Worm (Caenorhabditis elegans): ENCODE results near the gene C50H2.13.

The C50H2.13 gene

DNA sequence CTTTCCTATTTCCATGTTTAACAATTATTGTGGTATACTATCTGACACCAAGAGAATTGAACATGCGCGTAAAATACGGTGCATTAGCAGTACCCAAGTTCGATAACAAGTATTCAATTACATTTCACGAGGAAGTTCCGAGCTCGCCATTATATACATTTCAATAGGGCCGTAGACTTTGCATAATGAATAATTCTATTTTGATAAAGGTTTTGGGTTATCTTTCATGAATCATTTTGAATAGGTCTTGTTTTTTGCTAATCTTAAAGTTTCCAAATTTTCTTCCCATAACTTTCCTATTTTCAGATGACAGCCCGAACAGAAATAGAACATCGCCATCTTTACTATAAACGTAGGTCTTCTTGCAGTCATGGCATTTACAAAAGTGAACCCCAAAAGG, at the start of gene C50H2.13:
C50H2.13 (plus strand) TSS at position 301 of the 400 bp plus-strand sequence.
- TF ChIP-seq him-1 (tag; optimal IDR thresholded peaks at IDR 0.05) = no peak

DNA sequence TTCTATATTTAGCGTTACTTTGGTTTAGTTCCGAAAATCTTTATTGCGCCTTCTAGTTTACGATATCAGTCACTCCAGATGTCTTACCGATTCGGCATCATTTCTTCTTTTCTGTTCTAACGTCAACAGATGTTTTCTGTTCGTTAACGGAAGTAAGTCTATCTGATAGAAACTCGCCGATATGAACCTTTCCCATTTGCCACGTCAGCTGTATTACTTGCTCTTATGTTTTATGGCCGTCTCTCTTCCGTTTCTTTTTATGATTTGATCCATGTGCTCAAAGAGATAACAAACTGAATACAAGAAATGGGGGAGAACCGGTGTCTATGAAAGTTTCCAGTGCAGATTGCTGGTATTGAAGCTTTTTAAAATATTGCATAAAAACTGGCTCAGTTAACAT, 46.9 kb upstream of the C50H2.13 start, which contains the start of gene srab-26:
srab-26 (minus strand) TSS at position 101 of the 400 bp plus-strand sequence.
- TF ChIP-seq dao-5 (tag; optimal IDR thresholded peaks at IDR 0.05) = no peak
- TF ChIP-seq him-1 (tag; optimal IDR thresholded peaks at IDR 0.05) = no peak

DNA sequence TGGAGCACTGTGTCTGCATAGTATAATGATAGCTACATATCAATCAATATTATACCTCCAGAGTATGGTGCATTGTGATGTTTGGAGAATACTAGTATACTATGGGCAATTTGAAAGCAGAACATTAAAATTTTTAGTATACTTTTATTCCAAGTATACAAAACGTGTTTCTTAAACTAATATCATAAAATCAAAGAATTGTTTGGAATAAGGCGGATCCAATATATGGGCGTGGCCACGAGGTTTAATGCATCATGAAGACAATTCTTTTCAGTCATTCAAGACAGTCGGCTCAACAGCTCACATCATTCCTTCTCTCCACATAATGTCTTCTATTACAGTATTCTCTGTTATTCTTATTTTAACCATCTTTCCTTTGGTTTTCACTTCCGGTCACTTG, 46.5 kb upstream of the C50H2.13 start, which contains the start of gene sdz-31:
sdz-31 (plus strand) TSS at position 301 of the 400 bp plus-strand sequence.
- TF ChIP-seq W03F9.2 (tag; optimal IDR thresholded peaks at IDR 0.05) (no peak), him-1 (tag; optimal IDR thresholded peaks at IDR 0.05) (no peak), dao-5 (tag; optimal IDR thresholded peaks at IDR 0.05) (no peak)

DNA sequence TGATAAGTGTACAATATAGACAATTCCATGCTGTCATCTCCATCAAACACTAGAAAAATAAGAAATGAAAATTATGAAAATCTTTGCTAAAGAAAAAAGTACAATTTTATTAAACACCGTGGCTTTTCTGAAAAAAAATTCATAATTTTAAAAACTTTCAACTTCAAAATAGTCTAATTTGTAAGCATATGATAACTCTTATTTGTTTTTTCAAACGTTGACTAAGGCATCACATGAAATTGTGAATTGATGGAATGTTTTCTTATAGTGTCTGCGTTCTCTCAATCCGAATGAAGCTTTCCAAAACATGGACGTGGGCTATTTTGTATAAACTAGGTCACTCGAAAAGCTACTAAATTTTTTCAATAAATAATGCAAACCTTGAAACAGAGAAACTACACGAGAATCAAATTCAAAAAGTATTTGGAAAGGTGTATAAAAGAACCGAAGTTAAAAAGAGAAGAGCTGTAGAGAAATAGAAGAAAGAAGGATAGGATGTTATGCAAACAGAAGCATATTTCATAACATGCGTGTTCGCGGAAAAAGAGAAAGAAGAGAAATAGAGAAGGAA, 40.3 kb upstream of the C50H2.13 start, which contains the start of gene clp-9:
clp-9 (minus strand) TSS at position 51 of the 571 bp plus-strand sequence.
- TF ChIP-seq W03F9.2 (tag; optimal IDR thresholded peaks at IDR 0.05) = no peak
- TF ChIP-seq him-1 (tag; optimal IDR thresholded peaks at IDR 0.05) = no peak
- TF ChIP-seq dao-5 (tag; optimal IDR thresholded peaks at IDR 0.05) = no peak

DNA sequence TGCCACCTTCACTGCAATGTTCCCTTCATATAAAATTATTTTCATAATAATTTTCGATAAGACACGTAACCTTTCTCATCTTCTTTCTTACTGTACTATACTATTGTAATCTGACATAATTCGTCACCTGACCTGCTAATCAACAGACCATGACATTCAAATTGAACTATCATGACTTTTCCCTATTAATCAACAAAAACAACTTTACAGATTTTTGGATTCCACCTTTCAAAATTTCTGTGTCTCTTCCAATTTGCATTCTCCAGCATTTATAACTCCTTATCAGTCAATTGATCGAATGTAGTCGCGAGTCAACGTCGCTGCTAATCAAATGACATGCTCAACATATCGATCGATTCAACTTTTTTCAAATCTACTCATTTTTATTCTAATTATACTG, 36.7 kb upstream of the C50H2.13 start, which contains the start of gene fshr-1:
fshr-1 (plus strand) TSS at position 209 of the 400 bp plus-strand sequence.
- TF ChIP-seq W03F9.2 (tag; optimal IDR thresholded peaks at IDR 0.05) (no peak), him-1 (tag; optimal IDR thresholded peaks at IDR 0.05) (no peak), dao-5 (tag; optimal IDR thresholded peaks at IDR 0.05) (no peak)

DNA sequence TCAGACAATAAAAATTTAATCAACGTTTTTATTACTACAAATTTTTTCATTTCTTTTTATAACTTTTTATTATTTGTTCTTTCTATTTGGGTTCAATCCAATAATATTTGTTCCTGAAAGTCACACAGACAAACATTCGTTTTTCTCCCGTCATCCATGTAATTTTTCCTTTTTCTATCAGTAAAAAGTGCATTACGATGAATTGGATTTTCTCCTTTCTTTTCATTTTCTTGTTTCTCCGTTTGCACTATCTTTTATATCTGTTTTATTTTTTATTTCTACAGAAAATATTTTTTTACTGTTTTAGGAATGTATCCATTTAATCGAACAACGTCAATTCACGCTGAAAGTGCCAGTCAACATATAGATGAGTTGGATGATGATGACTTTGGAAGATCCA, 27.1 kb upstream of the C50H2.13 start, which contains the start of gene egl-47:
egl-47 (plus strand) TSS at position 301 of the 400 bp plus-strand sequence.
- TF ChIP-seq W03F9.2 (tag; optimal IDR thresholded peaks at IDR 0.05) = no peak
- TF ChIP-seq him-1 (tag; optimal IDR thresholded peaks at IDR 0.05) = no peak
- TF ChIP-seq dao-5 (tag; optimal IDR thresholded peaks at IDR 0.05) = no peak

DNA sequence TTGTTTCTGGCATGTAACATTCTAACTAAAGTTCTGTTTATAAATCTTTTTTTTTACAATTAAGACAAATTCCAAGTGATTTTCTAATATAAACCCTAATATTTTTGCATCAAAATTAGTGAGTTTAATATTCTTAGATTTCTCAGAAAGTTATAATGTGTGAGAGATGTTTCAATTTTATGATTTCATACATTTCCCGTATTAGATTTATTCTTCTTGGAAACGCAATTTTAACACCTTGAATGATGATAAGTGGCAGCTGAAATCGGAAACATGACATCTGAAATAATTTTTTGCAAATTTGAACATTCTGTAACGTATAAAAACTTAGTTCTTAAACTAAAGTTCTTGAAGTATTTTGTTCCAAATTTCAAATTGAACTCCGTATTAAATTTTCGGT, 25.2 kb upstream of the C50H2.13 start:
- no peak for TF ChIP-seq W03F9.2 (tag; optimal IDR thresholded peaks at IDR 0.05)
- TF ChIP-seq dao-5 (tag; optimal IDR thresholded peaks at IDR 0.05) = no peak
- TF ChIP-seq him-1 (tag; optimal IDR thresholded peaks at IDR 0.05) = no peak

DNA sequence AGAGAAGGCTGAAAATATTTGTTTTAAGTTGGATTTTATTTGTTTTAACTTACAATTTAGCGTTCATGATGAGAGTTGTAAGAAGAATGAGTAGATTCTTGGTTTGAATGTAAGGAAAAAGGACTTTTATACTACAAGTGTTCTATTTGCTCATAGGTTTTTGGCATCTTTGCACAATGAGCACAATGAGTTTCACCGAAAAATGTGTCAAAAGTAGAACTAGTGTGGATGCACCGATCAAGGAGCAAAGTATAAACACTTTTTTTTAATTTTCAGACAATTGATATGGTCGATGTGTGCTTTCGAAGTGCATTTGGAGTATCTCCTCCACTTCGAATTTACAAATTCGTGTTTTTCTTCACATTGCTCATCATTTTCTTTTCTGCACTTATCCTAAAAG, 20.2 kb upstream of the C50H2.13 start, which contains the start of gene fipr-11:
fipr-11 (minus strand) TSS at position 101 of the 400 bp plus-strand sequence.
- TF ChIP-seq him-1 (tag; optimal IDR thresholded peaks at IDR 0.05) = no peak
- no peak for TF ChIP-seq dao-5 (tag; optimal IDR thresholded peaks at IDR 0.05)
- TF ChIP-seq W03F9.2 (tag; optimal IDR thresholded peaks at IDR 0.05) = no peak

DNA sequence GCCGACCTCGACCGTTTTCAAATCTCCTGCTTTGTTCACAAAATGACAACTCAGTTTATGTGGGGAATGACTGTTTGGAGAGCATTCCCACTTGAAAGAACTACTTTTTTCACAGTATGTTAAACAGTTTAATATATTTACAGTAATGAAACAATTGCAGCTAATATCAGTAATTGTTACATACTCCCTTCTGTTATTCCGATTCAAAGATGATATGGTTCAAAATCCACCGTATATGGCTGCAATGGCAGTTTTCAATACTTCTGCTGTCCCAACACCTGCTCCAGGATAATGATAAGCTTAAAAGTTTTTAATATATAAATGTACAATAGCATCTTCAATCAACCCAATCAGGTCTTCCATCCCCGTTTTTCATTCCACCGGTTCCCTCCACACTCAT, 19.1 kb upstream of the C50H2.13 start:
- TF ChIP-seq dao-5 (tag; optimal IDR thresholded peaks at IDR 0.05) (no peak), him-1 (tag; optimal IDR thresholded peaks at IDR 0.05) (no peak), W03F9.2 (tag; optimal IDR thresholded peaks at IDR 0.05) (no peak)

DNA sequence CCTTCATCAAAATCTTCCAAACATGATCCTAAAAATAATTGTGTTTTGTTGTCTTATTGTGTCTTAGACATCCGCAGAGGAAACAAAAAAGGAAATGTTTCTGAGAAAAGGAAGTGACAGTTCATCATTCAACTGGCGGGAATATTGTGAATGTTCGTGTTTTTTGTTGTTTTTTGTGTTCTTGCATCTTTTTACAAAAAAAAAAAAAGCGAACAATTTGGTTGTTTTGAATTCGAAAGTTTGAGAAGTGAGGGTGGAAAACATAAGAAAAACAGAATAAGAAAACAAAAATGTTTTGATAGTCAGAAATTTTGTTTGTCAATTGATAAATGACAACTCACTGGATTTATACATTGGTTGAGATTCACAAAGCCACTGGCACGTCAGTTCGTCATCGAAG, 16.7 kb upstream of the C50H2.13 start:
- TF ChIP-seq W03F9.2 (tag; optimal IDR thresholded peaks at IDR 0.05) = no peak
- TF ChIP-seq dao-5 (tag; optimal IDR thresholded peaks at IDR 0.05) = no peak
- TF ChIP-seq him-1 (tag; optimal IDR thresholded peaks at IDR 0.05) = no peak

DNA sequence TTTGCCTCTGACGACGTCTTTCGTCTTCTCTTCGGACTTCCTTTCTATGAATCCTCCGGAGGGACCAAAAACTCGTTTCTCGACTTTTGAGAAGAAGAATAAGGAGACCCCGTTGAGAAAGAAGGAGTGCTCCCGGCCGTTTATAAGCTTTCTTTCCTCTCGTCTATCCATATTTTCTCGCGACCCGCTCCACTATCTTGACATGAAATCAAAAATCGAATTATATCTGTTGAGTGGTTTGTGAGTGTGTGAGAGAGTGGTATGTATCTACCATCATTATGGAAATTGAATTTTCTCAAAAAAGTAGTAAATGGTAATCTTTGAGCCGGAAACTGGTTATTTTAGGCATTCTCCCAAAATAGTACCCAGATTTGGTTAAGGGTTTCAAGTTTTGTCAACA, 15.2 kb upstream of the C50H2.13 start:
- TF ChIP-seq W03F9.2 (tag; optimal IDR thresholded peaks at IDR 0.05) (no peak), him-1 (tag; optimal IDR thresholded peaks at IDR 0.05) (no peak), dao-5 (tag; optimal IDR thresholded peaks at IDR 0.05) (no peak)

DNA sequence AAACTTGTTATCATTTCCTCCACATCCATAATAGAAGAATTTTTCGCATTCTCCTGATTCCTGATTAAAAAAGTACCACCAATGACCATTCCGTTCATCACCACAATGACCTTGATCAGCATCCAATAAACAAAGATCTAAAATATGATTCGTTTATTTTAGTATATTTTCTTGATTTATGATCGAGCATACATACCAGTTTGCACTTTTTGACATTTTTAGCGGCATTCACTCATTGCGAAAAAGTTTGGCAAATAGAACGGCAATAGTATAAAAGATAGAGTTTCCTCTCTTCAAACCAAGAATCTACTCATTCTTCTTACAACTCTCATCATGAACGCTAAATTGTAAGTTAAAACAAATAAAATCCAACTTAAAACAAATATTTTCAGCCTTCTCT, 12.5 kb upstream of the C50H2.13 start, which contains the start of gene fipr-10:
fipr-10 (plus strand) TSS at position 301 of the 400 bp plus-strand sequence.
- no peak for TF ChIP-seq him-1 (tag; optimal IDR thresholded peaks at IDR 0.05)
- no peak for TF ChIP-seq W03F9.2 (tag; optimal IDR thresholded peaks at IDR 0.05)
- TF ChIP-seq dao-5 (tag; optimal IDR thresholded peaks at IDR 0.05) = no peak

DNA sequence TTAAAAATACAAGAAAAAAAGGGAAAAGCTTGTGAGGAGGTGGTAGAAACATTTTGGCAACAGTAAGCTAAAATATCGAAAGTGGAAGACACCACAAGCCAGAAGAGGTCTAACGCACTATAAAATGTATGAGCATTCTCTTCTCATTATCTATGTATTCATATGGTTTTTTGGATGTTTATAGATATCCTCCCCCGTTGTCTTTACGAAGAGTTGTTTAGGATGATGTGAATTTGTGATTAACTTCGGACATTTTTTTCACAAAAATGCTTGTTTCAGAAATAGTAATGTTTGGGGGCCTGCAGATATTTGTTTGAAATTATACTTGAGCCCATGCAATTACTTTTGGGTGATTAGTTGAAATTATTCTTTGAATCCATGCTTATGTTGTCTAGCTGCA, 11.3 kb upstream of the C50H2.13 start, which contains the start of gene mec-9:
mec-9 (minus strand) TSS at position 101 of the 400 bp plus-strand sequence.
- no peak for TF ChIP-seq dao-5 (tag; optimal IDR thresholded peaks at IDR 0.05)
- TF ChIP-seq W03F9.2 (tag; optimal IDR thresholded peaks at IDR 0.05) = no peak
- no peak for TF ChIP-seq him-1 (tag; optimal IDR thresholded peaks at IDR 0.05)

DNA sequence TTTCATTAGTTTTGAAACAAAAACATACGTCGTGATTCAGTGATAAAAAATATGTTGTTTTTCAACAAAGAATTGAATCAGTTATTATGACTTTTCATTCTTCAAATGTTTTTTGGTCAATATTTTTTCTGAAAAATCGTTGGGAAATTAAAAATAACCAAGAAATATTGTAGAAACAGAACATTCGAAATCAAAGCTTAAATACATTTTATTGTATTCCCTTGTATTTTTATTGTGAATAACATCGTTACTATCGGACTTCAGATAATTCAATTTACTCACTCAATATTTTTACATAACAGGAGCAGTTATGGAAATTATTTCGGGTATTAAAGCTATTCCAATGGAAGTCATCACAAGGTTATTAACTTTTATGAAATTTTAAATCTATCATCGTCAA, 9.7 kb upstream of the C50H2.13 start, which contains the start of gene C50H2.4:
C50H2.4 (plus strand) TSS at position 301 of the 400 bp plus-strand sequence.
- no peak for TF ChIP-seq dao-5 (tag; optimal IDR thresholded peaks at IDR 0.05)
- no peak for TF ChIP-seq him-1 (tag; optimal IDR thresholded peaks at IDR 0.05)
- TF ChIP-seq W03F9.2 (tag; optimal IDR thresholded peaks at IDR 0.05) = no peak

DNA sequence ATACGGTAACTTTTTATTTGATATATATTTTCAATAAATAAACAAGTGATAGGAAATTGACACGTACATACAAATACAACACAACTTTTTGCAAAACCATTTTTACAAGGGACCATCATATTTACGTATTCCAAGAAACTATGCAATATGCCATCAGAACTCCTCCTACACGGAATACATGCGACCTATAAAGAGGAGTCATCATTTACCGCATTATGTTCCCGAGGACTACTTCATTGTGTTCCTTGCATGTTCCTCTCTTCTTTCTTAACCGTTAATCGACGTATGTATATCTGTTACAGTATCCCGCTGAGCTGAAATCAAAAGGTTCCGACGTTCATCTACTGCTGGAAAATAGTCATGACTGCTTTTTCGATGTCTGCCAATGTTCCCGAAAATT, 7.9 kb upstream of the C50H2.13 start, which contains the start of gene C50H2.5:
C50H2.5 (plus strand) TSS at position 301 of the 400 bp plus-strand sequence.
- TF ChIP-seq him-1 (tag; optimal IDR thresholded peaks at IDR 0.05) (no peak), W03F9.2 (tag; optimal IDR thresholded peaks at IDR 0.05) (no peak), dao-5 (tag; optimal IDR thresholded peaks at IDR 0.05) (no peak)

Measured in whole organism, L4/young adult.